Fruit fly (Drosophila melanogaster) whole organism, embryonic: ENCODE measurements around the gene Cp18.

Experiments
- Atf6 ChIP-seq: fragments of 200-800 bp; sonication (Bioruptor generic); IDR thresholded peaks from 2 replicates; pipeline ENCODE4 v1.3.6; 2022; ENCODE audit warnings: missing biosample characterization, missing genetic modification characterization
- CG10147 ChIP-seq: fragments of 200-800 bp; sonication (Bioruptor generic); optimal IDR thresholded peaks from 2 replicates; lab custom pipeline; 2019; ENCODE audit warnings: missing biosample characterization, mild to moderate bottlenecking, missing genetic modification characterization, moderate library complexity
- CG10321 ChIP-seq: fragments of 200-800 bp; sonication (Bioruptor generic); IDR thresholded peaks from 2 replicates; pipeline ENCODE4 v1.3.6; 2022; ENCODE audit warnings: missing biosample characterization, missing genetic modification characterization
- CG10366 ChIP-seq: fragments of 200-800 bp; sonication (Bioruptor generic); IDR thresholded peaks from 2 replicates; pipeline ENCODE4 v1.3.6; 2022; ENCODE audit warnings: missing biosample characterization, missing genetic modification characterization
- CG10543 ChIP-seq: fragments of 200-800 bp; sonication (Bioruptor generic); optimal IDR thresholded peaks from 3 replicates; lab custom pipeline; 2017; ENCODE audit warnings: missing biosample characterization, mild to moderate bottlenecking, missing genetic modification characterization, moderate library complexity
- CG12155 ChIP-seq: fragments of 200-800 bp; sonication (Bioruptor generic); optimal IDR thresholded peaks from 3 replicates; lab custom pipeline; 2016; ENCODE audit warnings: missing biosample characterization, missing genetic modification characterization
- CG12769 ChIP-seq: fragments of 200-800 bp; sonication (Bioruptor generic); optimal IDR thresholded peaks from 2 replicates; lab custom pipeline; 2019; ENCODE audit warnings: missing biosample characterization, mild to moderate bottlenecking, missing genetic modification characterization, moderate library complexity
- CG1602 ChIP-seq: fragments of 200-800 bp; sonication (Bioruptor generic); optimal IDR thresholded peaks from 3 replicates; lab custom pipeline; 2016; ENCODE audit warnings: missing biosample characterization, missing genetic modification characterization
- CG17361 ChIP-seq: fragments of 200-800 bp; sonication (Bioruptor generic); IDR thresholded peaks from 3 replicates; pipeline ENCODE4 v1.3.6; 2022; ENCODE audit warnings: missing biosample characterization, missing genetic modification characterization
- CG18262 ChIP-seq: fragments of 200-800 bp; optimal IDR thresholded peaks from 3 replicates; lab custom pipeline; 2019; ENCODE audit warnings: missing biosample characterization, mild to moderate bottlenecking, missing genetic modification characterization, moderate library complexity
- CG18599 ChIP-seq: fragments of 200-800 bp; sonication (Bioruptor generic); optimal IDR thresholded peaks from 3 replicates; lab custom pipeline; 2017; ENCODE audit warnings: missing biosample characterization, missing genetic modification characterization, mild to moderate bottlenecking, moderate library complexity, missing genetic modification reagents
- CG2120 ChIP-seq: fragments of 200-800 bp; sonication (Bioruptor generic); optimal IDR thresholded peaks from 3 replicates; lab custom pipeline; 2016; ENCODE audit warnings: missing biosample characterization, missing genetic modification characterization
- CG3281 ChIP-seq: fragments of 200-800 bp; sonication (Bioruptor generic); optimal IDR thresholded peaks from 3 replicates; lab custom pipeline; 2017; ENCODE audit warnings: missing biosample characterization, mild to moderate bottlenecking, missing genetic modification characterization
- CG33557 ChIP-seq: fragments of 200-800 bp; sonication (Bioruptor generic); optimal IDR thresholded peaks from 2 replicates; lab custom pipeline; 2019; ENCODE audit warnings: missing biosample characterization, mild to moderate bottlenecking, missing genetic modification characterization, moderate library complexity
- CG4404 ChIP-seq: fragments of 200-800 bp; sonication (Bioruptor generic); IDR thresholded peaks from 2 replicates; pipeline ENCODE4 v1.3.6; 2022; ENCODE audit warnings: missing biosample characterization, missing genetic modification characterization
- CG6272 ChIP-seq: fragments of 200-800 bp; sonication (Bioruptor generic); IDR thresholded peaks from 2 replicates; pipeline ENCODE4 v1.3.6; 2022; ENCODE audit warnings: missing biosample characterization, missing genetic modification characterization
- CG7786 ChIP-seq: fragments of 200-800 bp; sonication (Bioruptor generic); optimal IDR thresholded peaks from 2 replicates; lab custom pipeline; 2016; ENCODE audit warnings: missing biosample characterization, missing genetic modification characterization
- CG8290 ChIP-seq, 3 experiments: fragments of 200-800 bp; sonication (Bioruptor generic); optimal IDR thresholded peaks; 2 replicates each; lab custom pipeline; 2016 to 2019; ENCODE audit warnings: missing biosample characterization in 3 of 3, missing genetic modification characterization in 3 of 3, mild to moderate bottlenecking in 2 of 3, moderate library complexity in 1 of 3
- D19A ChIP-seq: fragments of 200-800 bp; optimal IDR thresholded peaks from 3 replicates; lab custom pipeline; 2019; ENCODE audit warnings: missing biosample characterization, mild to moderate bottlenecking, missing genetic modification characterization, moderate library complexity
- Dip3 ChIP-seq: fragments of 200-800 bp; sonication (Bioruptor generic); optimal IDR thresholded peaks from 3 replicates; lab custom pipeline; 2016; ENCODE audit warnings: missing biosample characterization, missing genetic modification characterization
- GATAe ChIP-seq: fragments of 200-800 bp; sonication (Bioruptor generic); conservative IDR thresholded peaks from 2 replicates; pipeline ENCODE4 v1.3.6; 2022; ENCODE audit warnings: missing biosample characterization, missing genetic modification characterization
- Gug ChIP-seq: fragments of 200-800 bp; sonication (Bioruptor generic); IDR thresholded peaks from 4 replicates; pipeline ENCODE4 v1.3.6; 2022; ENCODE audit warnings: missing biosample characterization, missing genetic modification characterization
- Hmr ChIP-seq: fragments of 200-800 bp; sonication (Bioruptor generic); optimal IDR thresholded peaks from 3 replicates; lab custom pipeline; 2017; ENCODE audit warnings: mild to moderate bottlenecking, missing biosample characterization, missing genetic modification reagents, missing genetic modification characterization
- Max ChIP-seq: fragments of 200-800 bp; sonication (Bioruptor generic); optimal IDR thresholded peaks from 2 replicates; lab custom pipeline; 2016; ENCODE audit warnings: missing biosample characterization, mild to moderate bottlenecking, missing genetic modification characterization
- Med ChIP-seq: fragments of 200-800 bp; sonication (Bioruptor generic); peaks from one replicate; lab custom pipeline; 2016; ENCODE audit warnings: missing biosample characterization, missing genetic modification characterization, mild to moderate bottlenecking, inconsistent platforms, moderate library complexity
- NC2β ChIP-seq: fragments of 200-800 bp; sonication (Bioruptor generic); optimal IDR thresholded peaks from 2 replicates; lab custom pipeline; 2016; ENCODE audit warnings: missing biosample characterization, missing genetic modification characterization
- NK7.1 ChIP-seq: fragments of 200-800 bp; sonication (Bioruptor generic); optimal IDR thresholded peaks from 3 replicates; lab custom pipeline; 2016; ENCODE audit warnings: missing biosample characterization, missing genetic modification characterization
- Side ChIP-seq: fragments of 200-800 bp; sonication (Bioruptor generic); optimal IDR thresholded peaks from 2 replicates; lab custom pipeline; 2016; ENCODE audit warnings: missing biosample characterization, missing genetic modification characterization
- Vsx1 ChIP-seq: fragments of 200-800 bp; sonication (Bioruptor generic); optimal IDR thresholded peaks from 2 replicates; lab custom pipeline; 2017; ENCODE audit warnings: missing biosample characterization, mild to moderate bottlenecking, missing genetic modification characterization, missing genetic modification reagents
- br ChIP-seq: fragments of >200 bp; optimal IDR thresholded peaks from 2 replicates; lab custom pipeline; 2017
- bsh ChIP-seq, 2 experiments: fragments of 200-800 bp; sonication (Bioruptor generic); optimal IDR thresholded peaks; 2 replicates each; lab custom pipeline; 2017 to 2018; ENCODE audit warnings: mild to moderate bottlenecking in 2 of 2, missing biosample characterization in 2 of 2, missing genetic modification characterization in 2 of 2, moderate library complexity in 1 of 2
- cwo ChIP-seq: fragments of 200-800 bp; sonication (Bioruptor generic); optimal IDR thresholded peaks from 3 replicates; lab custom pipeline; 2017; ENCODE audit warnings: missing biosample characterization, missing genetic modification characterization, mild to moderate bottlenecking, moderate library complexity, missing genetic modification reagents
- dysf ChIP-seq: fragments of 200-800 bp; sonication (Bioruptor generic); IDR thresholded peaks from 3 replicates; pipeline ENCODE4 v1.3.6; 2022; ENCODE audit warnings: missing biosample characterization, missing genetic modification characterization
- exex ChIP-seq: fragments of 200-800 bp; sonication (Bioruptor generic); optimal IDR thresholded peaks from 4 replicates; lab custom pipeline; 2018; ENCODE audit warnings: missing biosample characterization, mild to moderate bottlenecking, missing genetic modification characterization, moderate library complexity
- gem ChIP-seq: fragments of 200-800 bp; sonication (Bioruptor generic); optimal IDR thresholded peaks from 2 replicates; lab custom pipeline; 2019; ENCODE audit warnings: missing biosample characterization, mild to moderate bottlenecking, missing genetic modification characterization, moderate library complexity
- grau ChIP-seq: fragments of 200-800 bp; optimal IDR thresholded peaks from 3 replicates; lab custom pipeline; 2019; ENCODE audit warnings: missing biosample characterization, mild to moderate bottlenecking, missing genetic modification characterization, moderate library complexity
- grn ChIP-seq: fragments of 200-800 bp; sonication (Bioruptor generic); optimal IDR thresholded peaks from 3 replicates; lab custom pipeline; 2017; ENCODE audit warnings: missing biosample characterization, missing genetic modification characterization
- knrl ChIP-seq: fragments of 200-800 bp; sonication (Bioruptor generic); IDR thresholded peaks from 3 replicates; pipeline ENCODE4 v1.3.6; 2022; ENCODE audit warnings: missing biosample characterization, missing genetic modification characterization; ENCODE audit not compliant: partially characterized antibody
- lab ChIP-seq: fragments of 200-800 bp; sonication (Bioruptor generic); optimal IDR thresholded peaks from 3 replicates; lab custom pipeline; 2017; ENCODE audit warnings: missing biosample characterization, missing genetic modification characterization, mild to moderate bottlenecking, moderate library complexity, missing genetic modification reagents
- lilli ChIP-seq: fragments of 200-800 bp; sonication (Bioruptor generic); optimal IDR thresholded peaks from 3 replicates; lab custom pipeline; 2016; ENCODE audit warnings: missing biosample characterization, missing genetic modification characterization
- nmo ChIP-seq: fragments of 200-800 bp; sonication (Bioruptor generic); optimal IDR thresholded peaks from 2 replicates; lab custom pipeline; 2018; ENCODE audit warnings: missing biosample characterization, mild to moderate bottlenecking, missing genetic modification characterization, moderate library complexity
- pho ChIP-seq: fragments of 200-800 bp; sonication (Bioruptor generic); optimal IDR thresholded peaks from 2 replicates; lab custom pipeline; 2016; ENCODE audit warnings: missing biosample characterization, missing genetic modification characterization
- phol ChIP-seq: fragments of 200-800 bp; sonication (Bioruptor generic); optimal IDR thresholded peaks from 3 replicates; lab custom pipeline; 2018; ENCODE audit warnings: missing biosample characterization, mild to moderate bottlenecking, missing genetic modification characterization, moderate library complexity
- row ChIP-seq: fragments of 200-800 bp; sonication (Bioruptor generic); IDR thresholded peaks from 3 replicates; pipeline ENCODE4 v1.3.6; 2022; ENCODE audit warnings: missing biosample characterization, missing genetic modification characterization
- scrt ChIP-seq: fragments of 200-800 bp; sonication (Bioruptor generic); optimal IDR thresholded peaks from 2 replicates; lab custom pipeline; 2018; ENCODE audit warnings: missing biosample characterization, mild to moderate bottlenecking, missing genetic modification characterization, moderate library complexity
- sd ChIP-seq: fragments of 200-800 bp; sonication (Bioruptor generic); optimal IDR thresholded peaks from 3 replicates; lab custom pipeline; 2018; ENCODE audit warnings: missing biosample characterization, mild to moderate bottlenecking, missing genetic modification characterization, moderate library complexity
- shn ChIP-seq: fragments of 200-800 bp; sonication (Bioruptor generic); optimal IDR thresholded peaks from 3 replicates; lab custom pipeline; 2016; ENCODE audit warnings: missing biosample characterization, missing genetic modification characterization
- slbo ChIP-seq: fragments of 200-800 bp; sonication (Bioruptor generic); IDR thresholded peaks from 2 replicates; pipeline ENCODE4 v1.3.6; 2022; ENCODE audit warnings: missing biosample characterization, missing genetic modification characterization
- stwl ChIP-seq: fragments of 200-800 bp; sonication (Bioruptor generic); optimal IDR thresholded peaks from 3 replicates; lab custom pipeline; 2018; ENCODE audit warnings: missing biosample characterization, mild to moderate bottlenecking, missing genetic modification characterization, moderate library complexity
- sug ChIP-seq: fragments of 200-800 bp; optimal IDR thresholded peaks from 2 replicates; lab custom pipeline; 2019; ENCODE audit warnings: missing biosample characterization, mild to moderate bottlenecking, missing genetic modification characterization, moderate library complexity
- zfh2 ChIP-seq: fragments of 200-800 bp; sonication (Bioruptor generic); optimal IDR thresholded peaks from 2 replicates; lab custom pipeline; 2016; ENCODE audit warnings: missing biosample characterization, missing genetic modification characterization

Cp18 gene

dm6 chr3L:8708856-8709255 lies 17.7 kb upstream of the Cp18 start:
- peak; percentile 24 for TF ChIP-seq CG3281 (GFP tag; lab: Kevin White, UChicago)
- TF ChIP-seq CG33557 (GFP tag; lab: Kevin White, UChicago) = no peak
- peak; percentile 13 for TF ChIP-seq exex (tag; lab: Kevin White, UChicago)
- TF ChIP-seq grn (GFP tag; lab: Kevin White, UChicago) = no peak
- no peak for TF ChIP-seq Gug
- TF ChIP-seq Dip3 (GFP tag; lab: Kevin White, UChicago) = peak; percentile 25
- no peak for TF ChIP-seq shn (GFP tag; lab: Kevin White, UChicago)
- TF ChIP-seq grau (tag; lab: Kevin White, UChicago) = peak; percentile 13
- TF ChIP-seq CG2120 = peak; percentile 61
- peak; percentile 6 for TF ChIP-seq lab
- peak; percentile 21 for TF ChIP-seq sd
- TF ChIP-seq cwo (GFP tag; lab: Kevin White, UChicago) = peak; percentile 33
- TF ChIP-seq CG17361 = no peak
- TF ChIP-seq CG10321 = 0 out of 2 replicates have a peak, but pooled peaks have one; percentile 36
- TF ChIP-seq GATAe (GFP tag; lab: Robert Waterston, UW) = peak; percentile 27; the same call in 1 of the 2 replicates
- peak; percentile 63 for TF ChIP-seq Atf6 (GFP tag; lab: Robert Waterston, UW)
- TF ChIP-seq zfh2 (GFP tag; lab: Kevin White, UChicago) = peak; percentile 18
- peak; percentile 29 for TF ChIP-seq CG18599 (GFP tag; lab: Kevin White, UChicago)
- peak; percentile 25 for TF ChIP-seq lilli (GFP tag; lab: Kevin White, UChicago)
- TF ChIP-seq dysf (GFP tag; lab: Robert Waterston, UW) = 0 out of 3 replicates have a peak, but pooled peaks have one; percentile 37
- peak; percentile 25 for TF ChIP-seq D19A (tag; lab: Kevin White, UChicago)
- TF ChIP-seq CG12769 (tag; lab: Kevin White, UChicago) = peak; percentile 27
- TF ChIP-seq CG8290 (GFP tag; optimal IDR thresholded peaks at IDR 0.05; lab: Kevin White, UChicago) = no peak
- peak in 1 of 2 experiments; percentile 12 for TF ChIP-seq CG8290 (tag; optimal IDR thresholded peaks at IDR 0.05; lab: Kevin White, UChicago)
- TF ChIP-seq pho (GFP tag; lab: Kevin White, UChicago) = peak; percentile 33
- peak; percentile 5 for TF ChIP-seq CG7786 (GFP tag; lab: Kevin White, UChicago)
- no peak for TF ChIP-seq CG4404 (GFP tag; lab: Robert Waterston, UW)
- TF ChIP-seq knrl (GFP tag; lab: Robert Waterston, UW) = no peak
- peak; percentile 22 for TF ChIP-seq Hmr (GFP tag; lab: Kevin White, UChicago)
- peak; percentile 11 for TF ChIP-seq gem (tag; lab: Kevin White, UChicago)
- peak; percentile 35; the same call in 2 of the 3 replicates for TF ChIP-seq row
- peak; percentile 26 for TF ChIP-seq Med (GFP tag; lab: Kevin White, UChicago)
- peak; percentile 16 for TF ChIP-seq CG10543 (GFP tag; lab: Kevin White, UChicago)
- TF ChIP-seq NK7.1 = no peak
- TF ChIP-seq CG12155 (GFP tag; lab: Kevin White, UChicago) = peak; percentile 11
- no peak for TF ChIP-seq CG6272 (GFP tag; lab: Robert Waterston, UW)
- peak; percentile 84 for TF ChIP-seq sug (tag; lab: Kevin White, UChicago)
- TF ChIP-seq slbo = peak; percentile 29; the same call in 1 of the 2 replicates
- no peak for TF ChIP-seq CG10366 (GFP tag; lab: Robert Waterston, UW)

DNA sequence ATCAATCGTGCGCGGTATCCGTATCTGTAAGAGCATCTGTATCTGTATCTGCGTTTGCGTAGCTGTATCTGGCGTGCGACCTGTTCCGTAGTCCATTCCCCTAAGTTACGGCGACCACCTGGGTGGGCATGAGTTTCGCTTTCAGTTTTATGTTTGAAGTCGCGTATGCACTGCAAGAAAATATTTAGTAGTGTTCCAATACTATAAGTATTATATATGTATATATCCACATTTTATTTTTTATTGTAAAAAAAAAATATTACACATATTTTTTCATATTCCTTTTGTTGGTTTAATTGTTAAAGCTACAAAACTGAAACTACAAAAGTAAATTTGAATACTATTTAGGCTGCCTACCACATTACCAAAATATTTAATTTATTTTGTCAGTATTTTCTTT lies 13.7 kb upstream of the Cp18 start:
- TF ChIP-seq NC2β (GFP tag; lab: Kevin White, UChicago) = no peak
- TF ChIP-seq CG18599 (GFP tag; lab: Kevin White, UChicago) = no peak
- TF ChIP-seq bsh (GFP tag; optimal IDR thresholded peaks at IDR 0.05; lab: Kevin White, UChicago) = peak in 1 of 2 experiments; percentile 32
- TF ChIP-seq Side = no peak
- no peak for TF ChIP-seq CG1602 (GFP tag; lab: Kevin White, UChicago)
- TF ChIP-seq nmo (GFP tag; lab: Kevin White, UChicago) = peak; percentile 44
- TF ChIP-seq CG18262 (tag; lab: Kevin White, UChicago) = peak; percentile 29
- TF ChIP-seq grn (GFP tag; lab: Kevin White, UChicago) = no peak
- peak; percentile 20 for TF ChIP-seq phol
- TF ChIP-seq br (lab: Kevin White, UChicago) = no peak
- TF ChIP-seq stwl (tag; lab: Kevin White, UChicago) = no peak
- TF ChIP-seq Max (GFP tag; lab: Kevin White, UChicago) = no peak
- no peak for TF ChIP-seq CG10147 (GFP tag; lab: Kevin White, UChicago)
- TF ChIP-seq scrt = no peak
- TF ChIP-seq Vsx1 = no peak
